Fruit fly (Drosophila melanogaster) whole organism, embryonic: Measurements from ENCODE around the gene CG4424.

Experiments
- B-H2 ChIP-seq: fragments of 200-800 bp; sonication (Bioruptor generic); optimal IDR thresholded peaks from 2 replicates; lab custom pipeline; 2018; ENCODE audit warnings: missing biosample characterization, mild to moderate bottlenecking, missing genetic modification characterization
- CG11247 ChIP-seq: fragments of 200-800 bp; sonication (Bioruptor generic); IDR thresholded peaks from 2 replicates; pipeline ENCODE4 v1.3.6; 2022; ENCODE audit warnings: missing biosample characterization, missing genetic modification characterization
- CG12659 ChIP-seq: fragments of 200-800 bp; sonication (Bioruptor generic); optimal IDR thresholded peaks from 3 replicates; lab custom pipeline; 2017; ENCODE audit warnings: mild to moderate bottlenecking, missing biosample characterization, missing genetic modification reagents, missing genetic modification characterization
- CG1603 ChIP-seq: fragments of 200-800 bp; sonication (Bioruptor generic); optimal IDR thresholded peaks from 2 replicates; lab custom pipeline; 2019; ENCODE audit warnings: missing biosample characterization, mild to moderate bottlenecking, missing genetic modification characterization, moderate library complexity
- CG17186 ChIP-seq: fragments of 200-800 bp; sonication (Bioruptor generic); optimal IDR thresholded peaks from 3 replicates; lab custom pipeline; 2017; ENCODE audit warnings: missing biosample characterization, missing genetic modification reagents, missing genetic modification characterization
- CG17568 ChIP-seq: fragments of 200-800 bp; sonication (Bioruptor generic); optimal IDR thresholded peaks from 2 replicates; lab custom pipeline; 2018; ENCODE audit warnings: missing biosample characterization, mild to moderate bottlenecking, missing genetic modification characterization, moderate library complexity
- CG2889 ChIP-seq: fragments of 200-800 bp; sonication (Bioruptor generic); IDR thresholded peaks from 3 replicates; pipeline ENCODE4 v1.3.6; 2022; ENCODE audit warnings: missing biosample characterization, missing genetic modification characterization
- CG3847 ChIP-seq: fragments of 200-800 bp; sonication (Bioruptor generic); IDR thresholded peaks from 2 replicates; pipeline ENCODE4 v1.3.6; 2022; ENCODE audit warnings: missing biosample characterization, missing genetic modification characterization
- CG4424 ChIP-seq: fragments of 200-800 bp; sonication (Bioruptor generic); optimal IDR thresholded peaks from 3 replicates; lab custom pipeline; 2016; ENCODE audit warnings: missing biosample characterization, missing genetic modification characterization
- CG7556 ChIP-seq: fragments of 200-800 bp; sonication (Bioruptor generic); optimal IDR thresholded peaks from 2 replicates; lab custom pipeline; 2017; ENCODE audit warnings: missing biosample characterization, mild to moderate bottlenecking, missing genetic modification characterization
- CG7839 ChIP-seq: fragments of 200-800 bp; sonication (Bioruptor generic); optimal IDR thresholded peaks from 3 replicates; lab custom pipeline; 2018; ENCODE audit warnings: missing biosample characterization, mild to moderate bottlenecking, missing genetic modification characterization, moderate library complexity
- CG8765 ChIP-seq: fragments of 200-800 bp; sonication (Bioruptor generic); IDR thresholded peaks from 2 replicates; pipeline ENCODE4 v1.3.6; 2022; ENCODE audit warnings: missing biosample characterization, missing genetic modification characterization
- CG9215 ChIP-seq: fragments of 200-800 bp; sonication (Bioruptor generic); IDR thresholded peaks from 2 replicates; pipeline ENCODE4 v1.3.6; 2022; ENCODE audit warnings: missing biosample characterization, missing genetic modification characterization
- CG9876 ChIP-seq: fragments of 200-800 bp; sonication (Bioruptor generic); optimal IDR thresholded peaks from 2 replicates; lab custom pipeline; 2016; ENCODE audit warnings: missing biosample characterization, missing genetic modification characterization
- Chrac-16 ChIP-seq: fragments of 200-800 bp; sonication (Bioruptor generic); optimal IDR thresholded peaks from 3 replicates; lab custom pipeline; 2016; ENCODE audit warnings: missing biosample characterization, missing genetic modification characterization
- Dll ChIP-seq: fragments of 200-800 bp; sonication (Bioruptor generic); IDR thresholded peaks from 4 replicates; pipeline ENCODE4 v1.3.6; 2022; ENCODE audit warnings: missing biosample characterization, missing genetic modification characterization; ENCODE audit not compliant: partially characterized antibody
- Doc2 ChIP-seq: fragments of 200-800 bp; sonication (Bioruptor generic); IDR thresholded peaks from 2 replicates; pipeline ENCODE4 v1.3.6; 2022; ENCODE audit warnings: missing biosample characterization, missing genetic modification characterization
- Drgx ChIP-seq: fragments of 200-800 bp; sonication (Bioruptor generic); IDR thresholded peaks from 2 replicates; pipeline ENCODE4 v1.3.6; 2022; ENCODE audit warnings: missing biosample characterization, missing genetic modification characterization
- Hey ChIP-seq: fragments of 200-800 bp; sonication (Bioruptor generic); optimal IDR thresholded peaks from 3 replicates; lab custom pipeline; 2018; ENCODE audit warnings: missing biosample characterization, mild to moderate bottlenecking, missing genetic modification characterization
- Hmx ChIP-seq: fragments of 200-800 bp; sonication (Bioruptor generic); optimal IDR thresholded peaks from 2 replicates; lab custom pipeline; 2016; ENCODE audit warnings: missing biosample characterization, missing genetic modification characterization
- MESR4 ChIP-seq: fragments of 200-800 bp; sonication (Bioruptor generic); optimal IDR thresholded peaks from 2 replicates; lab custom pipeline; 2018; ENCODE audit warnings: missing biosample characterization, mild to moderate bottlenecking, missing genetic modification characterization, moderate library complexity
- Max ChIP-seq: fragments of 200-800 bp; sonication (Bioruptor generic); optimal IDR thresholded peaks from 2 replicates; lab custom pipeline; 2016; ENCODE audit warnings: missing biosample characterization, mild to moderate bottlenecking, missing genetic modification characterization
- Meics ChIP-seq: fragments of 200-800 bp; sonication (Bioruptor generic); optimal IDR thresholded peaks from 2 replicates; lab custom pipeline; 2017; ENCODE audit warnings: missing biosample characterization, mild to moderate bottlenecking, missing genetic modification characterization
- Neu2 ChIP-seq: fragments of 200-800 bp; sonication (Bioruptor generic); optimal IDR thresholded peaks from 3 replicates; lab custom pipeline; 2016; ENCODE audit warnings: missing biosample characterization, missing genetic modification characterization, borderline replicate concordance
- Oaz ChIP-seq: fragments of 200-800 bp; sonication (Bioruptor generic); IDR thresholded peaks from 2 replicates; pipeline ENCODE4 v1.3.6; 2022; ENCODE audit warnings: missing biosample characterization, missing genetic modification characterization
- Oli ChIP-seq: fragments of 200-800 bp; sonication (Bioruptor generic); optimal IDR thresholded peaks from 2 replicates; lab custom pipeline; 2018; ENCODE audit warnings: missing biosample characterization, mild to moderate bottlenecking, missing genetic modification characterization, moderate library complexity
- Ssrp ChIP-seq: fragments of 200-800 bp; sonication (Bioruptor generic); optimal IDR thresholded peaks from 2 replicates; lab custom pipeline; 2018; ENCODE audit warnings: missing biosample characterization, mild to moderate bottlenecking, missing genetic modification characterization, moderate library complexity
- TFAM ChIP-seq: fragments of 200-800 bp; sonication (Bioruptor generic); optimal IDR thresholded peaks from 2 replicates; lab custom pipeline; 2017; ENCODE audit warnings: missing biosample characterization, missing genetic modification characterization, inconsistent platforms
- Vsx1 ChIP-seq: fragments of 200-800 bp; sonication (Bioruptor generic); optimal IDR thresholded peaks from 2 replicates; lab custom pipeline; 2017; ENCODE audit warnings: missing biosample characterization, mild to moderate bottlenecking, missing genetic modification characterization, missing genetic modification reagents
- ash1 ChIP-seq: fragments of 200-800 bp; sonication (Bioruptor generic); optimal IDR thresholded peaks from 2 replicates; lab custom pipeline; 2018; ENCODE audit warnings: missing biosample characterization, mild to moderate bottlenecking, missing genetic modification characterization
- crp ChIP-seq, 2 experiments: fragments of 200-800 bp; sonication (Bioruptor generic); optimal IDR thresholded peaks; 2 replicates in 1 of 2; 3 replicates in 1 of 2; lab custom pipeline; 2017; ENCODE audit warnings: missing biosample characterization in 2 of 2, missing genetic modification characterization in 2 of 2, mild to moderate bottlenecking in 1 of 2, moderate library complexity in 1 of 2
- da ChIP-seq: fragments of 200-800 bp; sonication (Bioruptor generic); optimal IDR thresholded peaks from 2 replicates; lab custom pipeline; 2016; ENCODE audit warnings: missing biosample characterization, missing genetic modification characterization
- dati ChIP-seq: fragments of 200-800 bp; sonication (Bioruptor generic); IDR thresholded peaks from 2 replicates; pipeline ENCODE4 v1.3.6; 2022; ENCODE audit warnings: missing biosample characterization, missing genetic modification characterization
- hbn ChIP-seq: fragments of 200-800 bp; sonication (Bioruptor generic); IDR thresholded peaks from 2 replicates; pipeline ENCODE4 v1.3.6; 2022; ENCODE audit warnings: missing biosample characterization, missing genetic modification characterization; ENCODE audit not compliant: partially characterized antibody
- insv ChIP-seq, 2 experiments: fragments of 200-800 bp; sonication (Bioruptor generic); optimal IDR thresholded peaks; 3 replicates each; lab custom pipeline; 2016 to 2018; ENCODE audit warnings: missing biosample characterization in 2 of 2, missing genetic modification characterization in 2 of 2
- jumu ChIP-seq: fragments of 200-800 bp; sonication (Bioruptor generic); optimal IDR thresholded peaks from 3 replicates; lab custom pipeline; 2016; ENCODE audit warnings: missing biosample characterization, missing genetic modification characterization
- lmd ChIP-seq: fragments of 200-800 bp; sonication (Bioruptor generic); IDR thresholded peaks from 2 replicates; pipeline ENCODE4 v1.3.6; 2022; ENCODE audit warnings: missing biosample characterization, missing genetic modification characterization
- odd ChIP-seq: fragments of 200-800 bp; sonication (Bioruptor generic); optimal IDR thresholded peaks from 2 replicates; lab custom pipeline; 2017; ENCODE audit warnings: missing biosample characterization, mild to moderate bottlenecking, missing genetic modification characterization
- onecut ChIP-seq: fragments of 200-800 bp; sonication (Bioruptor generic); IDR thresholded peaks from 2 replicates; pipeline ENCODE4 v1.3.6; 2022; ENCODE audit warnings: missing biosample characterization, missing genetic modification characterization
- p53 ChIP-seq: fragments of 200-800 bp; sonication (Bioruptor generic); optimal IDR thresholded peaks from 2 replicates; lab custom pipeline; 2016; ENCODE audit warnings: missing biosample characterization, missing genetic modification characterization
- pum ChIP-seq: fragments of 200-800 bp; sonication (Bioruptor generic); optimal IDR thresholded peaks from 2 replicates; lab custom pipeline; 2016; ENCODE audit warnings: missing biosample characterization, missing genetic modification characterization
- ro ChIP-seq: fragments of 200-800 bp; sonication (Bioruptor generic); IDR thresholded peaks from 2 replicates; pipeline ENCODE4 v1.3.6; 2022; ENCODE audit warnings: missing biosample characterization, missing genetic modification characterization
- seq ChIP-seq: fragments of 200-800 bp; sonication (Bioruptor generic); IDR thresholded peaks from 2 replicates; pipeline ENCODE4 v1.3.6; 2022; ENCODE audit warnings: missing biosample characterization, missing genetic modification characterization
- slp2 ChIP-seq: fragments of 200-800 bp; sonication (Bioruptor generic); optimal IDR thresholded peaks from 2 replicates; lab custom pipeline; 2016; ENCODE audit warnings: missing biosample characterization, missing genetic modification characterization
- sqz ChIP-seq: fragments of 200-800 bp; sonication (Bioruptor generic); optimal IDR thresholded peaks from 3 replicates; lab custom pipeline; 2018; ENCODE audit warnings: missing biosample characterization, mild to moderate bottlenecking, missing genetic modification characterization
- tio ChIP-seq: fragments of 200-800 bp; sonication (Bioruptor generic); optimal IDR thresholded peaks from 2 replicates; lab custom pipeline; 2017; ENCODE audit warnings: missing biosample characterization, missing genetic modification characterization, inconsistent platforms
- tx ChIP-seq: fragments of 200-800 bp; sonication (Bioruptor generic); optimal IDR thresholded peaks from 2 replicates; lab custom pipeline; 2016; ENCODE audit warnings: missing biosample characterization, missing genetic modification characterization
- usp ChIP-seq: fragments of >200 bp; optimal IDR thresholded peaks from 2 replicates; lab custom pipeline; 2017; ENCODE audit warnings: missing biosample characterization, missing genetic modification characterization
- vvl ChIP-seq: fragments of 200-800 bp; sonication (Bioruptor generic); IDR thresholded peaks from 2 replicates; pipeline ENCODE4 v1.3.6; 2022; ENCODE audit warnings: missing biosample characterization, missing genetic modification characterization
- zen2 ChIP-seq: fragments of 200-800 bp; sonication (Bioruptor generic); IDR thresholded peaks from 3 replicates; pipeline ENCODE4 v1.3.6; 2022; ENCODE audit warnings: missing biosample characterization, missing genetic modification characterization; ENCODE audit not compliant: partially characterized antibody

Gene CG4424

DNA sequence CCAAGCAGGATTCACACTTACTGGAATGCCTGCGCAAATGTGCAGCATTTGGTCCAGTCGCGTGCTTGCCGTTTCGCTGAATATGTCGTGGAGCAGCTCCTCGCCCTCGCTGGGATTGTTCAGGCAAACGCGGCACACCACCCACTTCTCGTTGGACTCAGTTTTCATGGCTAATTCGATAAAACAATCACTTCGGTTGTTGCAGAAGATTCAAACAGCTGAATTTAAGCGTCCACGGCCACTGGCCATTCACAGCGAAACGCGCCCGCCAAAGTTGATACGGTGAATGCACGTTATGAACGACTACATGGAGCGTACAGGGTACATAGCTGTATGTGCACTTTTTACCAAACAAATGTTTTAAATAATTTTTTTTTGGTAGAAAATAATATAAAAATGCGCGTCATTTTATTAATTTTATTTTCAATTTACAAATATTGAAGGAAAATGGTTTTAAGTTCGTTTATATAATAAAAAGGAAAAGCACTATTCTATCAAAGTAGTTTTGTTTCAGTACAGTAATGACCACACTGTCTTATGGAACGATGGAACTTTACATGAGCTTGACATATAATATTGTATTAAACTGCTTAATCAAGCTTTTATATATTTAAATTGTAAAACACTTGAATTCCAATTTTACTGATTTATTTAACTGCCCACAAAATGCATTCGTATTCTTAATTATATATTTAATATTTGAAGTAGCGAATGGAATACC lies 3.4 kb upstream of the CG4424 start, which contains the start of gene trem (continued):
- TF ChIP-seq CG11247 (GFP tag; lab: Robert Waterston, UW) (peak; percentile 61), odd (no peak), Oaz (GFP tag; lab: Robert Waterston, UW) (no peak), tx (GFP tag; lab: Kevin White, UChicago) (no peak), crp (GFP tag; optimal IDR thresholded peaks at IDR 0.05; lab: Kevin White, UChicago) (peak in 1 of 2 experiments; percentile 69), MESR4 (GFP tag; lab: Kevin White, UChicago) (peak; percentile 34), Hey (tag; lab: Kevin White, UChicago) (no peak), dati (no peak), CG7839 (peak; percentile 81), usp (GFP tag; lab: Kevin White, UChicago) (no peak), CG17186 (GFP tag; lab: Kevin White, UChicago) (no peak), insv (GFP tag; optimal IDR thresholded peaks at IDR 0.05; lab: Kevin White, UChicago) (peak in 1 of 2 experiments; percentile 34), ro (GFP tag; lab: Robert Waterston, UW) (no peak), Max (GFP tag; lab: Kevin White, UChicago) (peak; percentile 58), Dll (GFP tag; lab: Robert Waterston, UW) (0 out of 4 replicates have a peak, but pooled peaks have one; percentile 2), slp2 (GFP tag; lab: Kevin White, UChicago) (peak; percentile 27), onecut (peak; percentile 29; the same call in 1 of the 2 replicates), lmd (GFP tag; lab: Robert Waterston, UW) (peak; percentile 71), pum (GFP tag; lab: Kevin White, UChicago) (peak; percentile 49), Chrac-16 (GFP tag; lab: Kevin White, UChicago) (peak; percentile 67), hbn (no peak), Vsx1 (GFP tag; lab: Kevin White, UChicago) (no peak), vvl (GFP tag; lab: Robert Waterston, UW) (peak; percentile 24; the same call in 1 of the 2 replicates), tio (GFP tag; lab: Kevin White, UChicago) (no peak), TFAM (GFP tag; lab: Kevin White, UChicago) (no peak), p53 (GFP tag; lab: Kevin White, UChicago) (no peak), Doc2 (GFP tag; lab: Robert Waterston, UW) (no peak), CG3847 (GFP tag; lab: Robert Waterston, UW) (peak; percentile 61), Ssrp (tag; lab: Kevin White, UChicago) (peak; percentile 81), da (GFP tag; lab: Kevin White, UChicago) (no peak), Meics (GFP tag; lab: Kevin White, UChicago) (peak; percentile 81), Hmx (GFP tag; lab: Kevin White, UChicago) (peak; percentile 27), Drgx (GFP tag; lab: Robert Waterston, UW) (peak; percentile 36; the same call in 1 of the 2 replicates), CG17568 (GFP tag; lab: Kevin White, UChicago) (no peak), Oli (peak; percentile 77), Neu2 (no peak), CG8765 (GFP tag; lab: Robert Waterston, UW) (peak; percentile 61), jumu (no peak), CG7556 (GFP tag; lab: Kevin White, UChicago) (peak; percentile 82), CG12659 (GFP tag; lab: Kevin White, UChicago) (peak; percentile 80), sqz (no peak), zen2 (GFP tag; lab: Robert Waterston, UW) (no peak), CG4424 (GFP tag; lab: Kevin White, UChicago) (peak; percentile 96), CG9876 (GFP tag; lab: Kevin White, UChicago) (no peak), seq (0 out of 2 replicates have a peak, but pooled peaks have one; percentile 24), CG1603 (tag; lab: Kevin White, UChicago) (no peak), CG9215 (GFP tag; lab: Robert Waterston, UW) (peak; percentile 83), CG2889 (GFP tag; lab: Robert Waterston, UW) (no peak), ash1 (no peak), B-H2 (peak; percentile 49)
